Fruit fly (Drosophila melanogaster): Measurements from ENCODE around the gene Smr.

Gene Smr

DNA sequence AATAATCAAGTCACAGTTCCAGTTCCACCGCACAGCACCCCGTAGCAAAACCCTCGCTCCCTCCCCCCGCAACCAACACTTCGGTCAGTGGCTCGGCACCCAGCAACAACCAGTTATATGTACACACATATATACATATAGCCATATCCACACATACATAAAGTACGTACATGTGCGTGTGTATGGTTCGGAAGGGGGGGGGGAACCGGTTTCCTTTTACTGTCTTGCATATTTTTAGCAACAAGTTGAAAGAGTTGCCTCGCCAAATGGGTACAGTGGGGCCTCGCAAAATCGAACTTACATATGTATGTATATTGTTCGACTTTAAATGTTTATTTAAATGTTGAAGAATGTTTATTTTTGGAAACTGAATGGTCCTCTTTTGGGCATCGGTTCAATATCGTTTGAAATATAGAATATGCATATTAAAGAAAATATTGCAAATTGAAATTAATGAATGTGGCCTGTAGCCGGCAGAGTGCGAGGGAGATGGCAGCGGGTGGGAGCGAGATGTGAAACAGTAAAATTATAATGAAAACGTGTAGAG lies 12.7 kb upstream of the Smr start (continued):
- TF ChIP-seq peb (GFP tag; IDR thresholded peaks at IDR 0.05) (peak; percentile 32; the same call in 1 of the 2 replicates), CG7372 (GFP tag; IDR thresholded peaks at IDR 0.05) (peak; percentile 66), oc (tag; optimal IDR thresholded peaks at IDR 0.05) (no peak), ATbp (GFP tag; optimal IDR thresholded peaks at IDR 0.05) (peak; percentile 22), sqz (GFP tag; optimal IDR thresholded peaks at IDR 0.05) (peak; percentile 50), HLHmδ (GFP tag; optimal IDR thresholded peaks at IDR 0.05) (no peak), gt (GFP tag; IDR thresholded peaks at IDR 0.05) (no peak), CG10979 (tag; optimal IDR thresholded peaks at IDR 0.05) (peak; percentile 18), tin (GFP tag; optimal IDR thresholded peaks at IDR 0.05) (peak; percentile 20), lilli (GFP tag; optimal IDR thresholded peaks at IDR 0.05) (peak; percentile 85), H15 (GFP tag; IDR thresholded peaks at IDR 0.05) (peak; percentile 62), tgo (GFP tag; IDR thresholded peaks at IDR 0.05) (peak; percentile 81), CG6689 (GFP tag; IDR thresholded peaks at IDR 0.05) (peak; percentile 74; the same call in 1 of the 2 replicates), ken (GFP tag; IDR thresholded peaks at IDR 0.05) (no peak), Spps (tag; optimal IDR thresholded peaks at IDR 0.05) (no peak), grn (GFP tag; optimal IDR thresholded peaks at IDR 0.05) (no peak), tna (GFP tag; IDR thresholded peaks at IDR 0.05; ENCODE audit: partially characterized antibody) (no peak), YL-1 (GFP tag; optimal IDR thresholded peaks at IDR 0.05) (no peak), Ravus (GFP tag; IDR thresholded peaks at IDR 0.05) (peak; percentile 47; the same call in 1 of the 2 replicates), Med (GFP tag) (peak; percentile 96), rib (GFP tag; IDR thresholded peaks at IDR 0.05) (peak; percentile 92), CG7963 (GFP tag; IDR thresholded peaks at IDR 0.05; ENCODE audit: partially characterized antibody) (no peak), Pdp1 (GFP tag; optimal IDR thresholded peaks at IDR 0.05) (peak; percentile 13 to 64), inv (GFP tag; IDR thresholded peaks at IDR 0.05; ENCODE audit: partially characterized antibody) (no peak), CG3065 (GFP tag; optimal IDR thresholded peaks at IDR 0.05) (no peak), Fer1 (GFP tag; optimal IDR thresholded peaks at IDR 0.05) (peak; percentile 81), row (GFP tag; IDR thresholded peaks at IDR 0.05) (peak; percentile 90), CG4730 (GFP tag; IDR thresholded peaks at IDR 0.05) (peak; percentile 54), Mrtf (GFP tag; IDR thresholded peaks at IDR 0.05) (peak; percentile 81), CG42726 (GFP tag; IDR thresholded peaks at IDR 0.05; ENCODE audit: partially characterized antibody) (no peak), Bgb (GFP tag; IDR thresholded peaks at IDR 0.05; ENCODE audit: partially characterized antibody) (no peak), Dek (tag; optimal IDR thresholded peaks at IDR 0.05) (peak; percentile 79), HmgZ (tag; optimal IDR thresholded peaks at IDR 0.05) (peak; percentile 78), CG12659 (GFP tag; optimal IDR thresholded peaks at IDR 0.05) (peak; percentile 77), gsb (GFP tag; IDR thresholded peaks at IDR 0.05) (peak; percentile 81), H2.0 (GFP tag; IDR thresholded peaks at IDR 0.05) (peak; percentile 64), CG17186 (GFP tag; optimal IDR thresholded peaks at IDR 0.05) (no peak), ci (GFP tag; IDR thresholded peaks at IDR 0.05) (peak; percentile 7; the same call in 1 of the 3 replicates), cas (GFP tag; IDR thresholded peaks at IDR 0.05) (peak; percentile 58), CG30431 (GFP tag; optimal IDR thresholded peaks at IDR 0.05) (no peak), Six4 (GFP tag; optimal IDR thresholded peaks at IDR 0.05) (no peak), ttk (GFP tag; IDR thresholded peaks at IDR 0.05) (peak; percentile 56)
